Worm (Caenorhabditis elegans): ENCODE data around the gene twk-49.

- TF ChIP-seq med-1 (GFP tag; optimal IDR thresholded peaks at IDR 0.05; ENCODE audit: insufficient read depth) (no peak), klf-2 (GFP tag; conservative IDR thresholded peaks at IDR 0.05) (no peak), flt-1 (GFP tag; IDR thresholded peaks at IDR 0.05) (no peak), T22C8.4 (GFP tag; IDR thresholded peaks at IDR 0.05) (no peak), ztf-29 (GFP tag; IDR thresholded peaks at IDR 0.05) (no peak), cog-1 (tag; optimal IDR thresholded peaks at IDR 0.05) (no peak), ztf-23 (GFP tag; IDR thresholded peaks at IDR 0.05) (no peak), tab-1 (GFP tag; IDR thresholded peaks at IDR 0.05) (no peak), ref-1 (GFP tag; conservative IDR thresholded peaks at IDR 0.05) (no peak)
These were observed 46.0 kb upstream of the twk-49 start, which contains the start of gene lron-15 for ce11 chrII:6544842-6545410.

Data from whole organism, midembryonic.